Worm (Caenorhabditis elegans) whole organism, young adult: ENCODE results near the gene F54H5.14.

Experiments used
- B0336.3 ChIP-seq: fragments of 200-800 bp; sonication (Bioruptor generic); IDR thresholded peaks from 2 replicates; pipeline ENCODE4 v1.3.6; 2022; ENCODE audit warnings: missing genetic modification characterization, missing compliant biosample characterization
- D2030.7 ChIP-seq: fragments of 200-800 bp; sonication (Bioruptor generic); IDR thresholded peaks from 2 replicates; pipeline ENCODE4 v1.3.6; 2022; ENCODE audit warnings: missing genetic modification reagents, missing genetic modification characterization, missing compliant biosample characterization
- F33H1.4 ChIP-seq: fragments of 200-800 bp; sonication (Bioruptor generic); IDR thresholded peaks from 2 replicates; pipeline ENCODE4 v1.3.6; 2022; ENCODE audit warnings: missing genetic modification reagents, missing genetic modification characterization, missing compliant biosample characterization
- F49E8.2 ChIP-seq: sonication (generic microtip); optimal IDR thresholded peaks from 3 replicates; lab custom pipeline; 2017; ENCODE audit warnings: missing genetic modification characterization, mild to moderate bottlenecking, missing compliant biosample characterization, antibody characterized with exemption, moderate library complexity; ENCODE audit not compliant: insufficient read depth
- F52B5.7 ChIP-seq: sonication (generic microtip); optimal IDR thresholded peaks from 2 replicates; lab custom pipeline; 2016; ENCODE audit warnings: mild to moderate bottlenecking, missing genetic modification characterization, missing compliant biosample characterization
- F55B11.4 ChIP-seq: sonication (generic microtip); optimal IDR thresholded peaks from 2 replicates; lab custom pipeline; 2016; ENCODE audit warnings: missing compliant biosample characterization, missing genetic modification characterization, borderline replicate concordance; ENCODE audit not compliant: insufficient read depth
- F57A8.1 ChIP-seq: fragments of 200-800 bp; sonication (Bioruptor generic); optimal IDR thresholded peaks from 2 replicates; lab custom pipeline; 2018; ENCODE audit warnings: mild to moderate bottlenecking, missing genetic modification characterization, moderate library complexity, missing compliant biosample characterization
- T07F8.4 ChIP-seq: sonication (generic microtip); optimal IDR thresholded peaks from 2 replicates; lab custom pipeline; 2016; ENCODE audit warnings: mild to moderate bottlenecking, missing genetic modification characterization, moderate library complexity, missing compliant biosample characterization
- Y53F4B.3 ChIP-seq: fragments of 200-800 bp; sonication (Bioruptor generic); IDR thresholded peaks from 2 replicates; pipeline ENCODE4 v1.3.6; 2022; ENCODE audit warnings: missing genetic modification reagents, missing genetic modification characterization, missing compliant biosample characterization
- Y67H2A.10 ChIP-seq: fragments of 200-800 bp; sonication (Bioruptor generic); conservative IDR thresholded peaks from 2 replicates; pipeline ENCODE4 v1.3.6; 2022; ENCODE audit warnings: missing genetic modification reagents, missing genetic modification characterization, missing compliant biosample characterization
- Y79H2A.3 ChIP-seq: fragments of 200-800 bp; sonication (Bioruptor generic); conservative IDR thresholded peaks from 2 replicates; pipeline ENCODE4 v1.3.6; 2022; ENCODE audit warnings: missing genetic modification reagents, missing genetic modification characterization, missing compliant biosample characterization
- ama-1 ChIP-seq, 3 experiments: fragments of 150-350 bp in 1 of 3; sonication (generic microtip) in 2 of 3; optimal IDR thresholded peaks; 2 replicates each; lab custom pipeline; 2014 to 2018; ENCODE audit warnings: missing biosample characterization in 2 of 3, missing genetic modification characterization in 2 of 3, missing genetic modification reagents in 2 of 3
- aptf-2 ChIP-seq: fragments of 200-800 bp; sonication (Bioruptor generic); conservative IDR thresholded peaks from 2 replicates; pipeline ENCODE4 v1.3.6; 2022; ENCODE audit warnings: missing genetic modification reagents, missing genetic modification characterization, missing compliant biosample characterization
- bed-2 ChIP-seq: fragments of 200-800 bp; sonication (Bioruptor generic); IDR thresholded peaks from 2 replicates; pipeline ENCODE4 v1.3.6; 2022; ENCODE audit warnings: missing genetic modification reagents, missing genetic modification characterization, missing compliant biosample characterization
- ccch-3 ChIP-seq: fragments of 200-800 bp; sonication (Bioruptor generic); optimal IDR thresholded peaks from 2 replicates; lab custom pipeline; 2018; ENCODE audit warnings: mild to moderate bottlenecking, missing genetic modification characterization, missing compliant biosample characterization
- cebp-1 ChIP-seq, 2 experiments: fragments of 200-800 bp in 1 of 2; sonication (Bioruptor generic) in 1 of 2; sonication (generic microtip) in 1 of 2; IDR thresholded peaks in 1 of 2; optimal IDR thresholded peaks in 1 of 2; 2 replicates each; pipeline versions ENCODE4 v1.3.6 to Lab custom; 2017 to 2022; ENCODE audit warnings: missing compliant biosample characterization in 2 of 2, missing genetic modification characterization in 2 of 2, mild to moderate bottlenecking in 1 of 2, missing genetic modification reagents in 1 of 2, moderate library complexity in 1 of 2
- ceh-58 ChIP-seq: fragments of 200-800 bp; sonication (Bioruptor generic); IDR thresholded peaks from 2 replicates; pipeline ENCODE4 v1.3.6; 2022; ENCODE audit warnings: missing genetic modification characterization, missing compliant biosample characterization
- die-1 ChIP-seq: sonication (generic microtip); optimal IDR thresholded peaks from 2 replicates; lab custom pipeline; 2016; ENCODE audit warnings: missing genotype, mild to moderate bottlenecking, missing genetic modification characterization, missing compliant biosample characterization
- dox-1 ChIP-seq: fragments of 200-800 bp; sonication (Bioruptor generic); IDR thresholded peaks from 2 replicates; pipeline ENCODE4 v1.3.6; 2022; ENCODE audit warnings: missing genetic modification reagents, missing genetic modification characterization, missing compliant biosample characterization
- dpl-1 ChIP-seq: fragments of 150-350 bp; optimal IDR thresholded peaks from 2 replicates; lab custom pipeline; 2014; ENCODE audit warnings: missing biosample characterization, missing genetic modification reagents, missing genetic modification characterization
- egrh-3 ChIP-seq: fragments of 200-800 bp; sonication (Bioruptor generic); IDR thresholded peaks from 2 replicates; pipeline ENCODE4 v1.3.6; 2022; ENCODE audit warnings: missing genetic modification reagents, missing genetic modification characterization, missing compliant biosample characterization
- ekl-4 ChIP-seq: fragments of 200-800 bp; sonication (Bioruptor generic); IDR thresholded peaks from 2 replicates; pipeline ENCODE4 v1.3.6; 2022; ENCODE audit warnings: missing genetic modification reagents, missing genetic modification characterization, missing compliant biosample characterization
- ets-4 ChIP-seq: fragments of 200-800 bp; sonication (Bioruptor generic); optimal IDR thresholded peaks from 2 replicates; lab custom pipeline; 2018; ENCODE audit warnings: mild to moderate bottlenecking, missing genetic modification characterization, missing compliant biosample characterization
- hlh-26 ChIP-seq: fragments of 200-800 bp; sonication (Bioruptor generic); conservative IDR thresholded peaks from 2 replicates; pipeline ENCODE4 v1.3.6; 2022; ENCODE audit warnings: missing genetic modification reagents, missing genetic modification characterization, missing compliant biosample characterization
- lag-1 ChIP-seq: fragments of 200-800 bp; sonication (Bioruptor generic); IDR thresholded peaks from 2 replicates; pipeline ENCODE4 v1.3.6; 2022; ENCODE audit warnings: missing genetic modification reagents, missing genetic modification characterization, missing compliant biosample characterization
- let-526 ChIP-seq: fragments of 200-800 bp; sonication (Bioruptor generic); IDR thresholded peaks from 2 replicates; pipeline ENCODE4 v1.3.6; 2022; ENCODE audit warnings: missing genetic modification reagents, missing genetic modification characterization, missing compliant biosample characterization
- let-607 ChIP-seq, 2 experiments: fragments of 200-800 bp in 1 of 2; sonication (Bioruptor generic) in 1 of 2; sonication (generic microtip) in 1 of 2; optimal IDR thresholded peaks; 2 replicates each; lab custom pipeline; 2016 to 2018; ENCODE audit warnings: mild to moderate bottlenecking in 2 of 2, missing compliant biosample characterization in 2 of 2, missing genetic modification characterization in 2 of 2, moderate library complexity in 2 of 2, missing genotype in 1 of 2
- madf-8 ChIP-seq: fragments of 200-800 bp; sonication (Bioruptor generic); conservative IDR thresholded peaks from 2 replicates; pipeline ENCODE4 v1.3.6; 2022; ENCODE audit warnings: missing genetic modification reagents, missing genetic modification characterization, missing compliant biosample characterization
- mxl-1 ChIP-seq: sonication (generic microtip); optimal IDR thresholded peaks from 2 replicates; lab custom pipeline; 2016; ENCODE audit warnings: missing genetic modification characterization, missing compliant biosample characterization
- nfya-1 ChIP-seq: sonication (generic microtip); optimal IDR thresholded peaks from 2 replicates; lab custom pipeline; 2017; ENCODE audit warnings: antibody characterized with exemption, missing compliant biosample characterization, missing genetic modification characterization, borderline replicate concordance; ENCODE audit not compliant: insufficient read depth
- nfyb-1 ChIP-seq: fragments of 200-800 bp; sonication (Bioruptor generic); IDR thresholded peaks from 2 replicates; pipeline ENCODE4 v1.3.6; 2022; ENCODE audit warnings: missing genetic modification reagents, missing genetic modification characterization, missing compliant biosample characterization
- nhr-80 ChIP-seq: sonication (generic microtip); optimal IDR thresholded peaks from 2 replicates; lab custom pipeline; 2016; ENCODE audit warnings: missing genetic modification characterization, missing compliant biosample characterization
- nhr-90 ChIP-seq: sonication (generic microtip); optimal IDR thresholded peaks from 2 replicates; lab custom pipeline; 2016; ENCODE audit warnings: missing genotype, mild to moderate bottlenecking, missing genetic modification characterization, missing compliant biosample characterization
- pbrm-1 ChIP-seq: fragments of 200-800 bp; sonication (Bioruptor generic); IDR thresholded peaks from 2 replicates; pipeline ENCODE4 v1.3.6; 2022; ENCODE audit warnings: missing genetic modification reagents, missing genetic modification characterization, missing compliant biosample characterization
- pha-4 ChIP-seq: fragments of 150-350 bp; sonication (generic microtip); optimal IDR thresholded peaks from 2 replicates; lab custom pipeline; 2014; ENCODE audit warnings: missing biosample characterization, missing genetic modification reagents, missing genetic modification characterization
- repo-1 ChIP-seq: sonication (generic microtip); optimal IDR thresholded peaks from 2 replicates; lab custom pipeline; 2017; ENCODE audit warnings: mild to moderate bottlenecking, missing genetic modification characterization, missing compliant biosample characterization
- rpc-1 ChIP-seq, 2 experiments: fragments of 150-350 bp in 1 of 2; sonication (generic microtip) in 1 of 2; optimal IDR thresholded peaks; 2 replicates each; lab custom pipeline; 2014 to 2018; ENCODE audit warnings: missing biosample characterization in 1 of 2, missing genetic modification characterization in 1 of 2, missing genetic modification reagents in 1 of 2, missing genotype in 1 of 2
- sdz-38 ChIP-seq: sonication (generic microtip); optimal IDR thresholded peaks from 2 replicates; lab custom pipeline; 2016; ENCODE audit warnings: missing genotype, missing genetic modification characterization, missing compliant biosample characterization
- snpc-1.1 ChIP-seq: sonication (generic microtip); optimal IDR thresholded peaks from 2 replicates; lab custom pipeline; 2017; ENCODE audit warnings: missing genetic modification characterization, mild to moderate bottlenecking, missing compliant biosample characterization, antibody characterized with exemption, moderate library complexity, missing genotype, missing genetic modification reagents; ENCODE audit not compliant: insufficient read depth
- snpc-3.4 ChIP-seq: sonication (generic microtip); optimal IDR thresholded peaks from 2 replicates; lab custom pipeline; 2017; ENCODE audit warnings: missing genetic modification characterization, mild to moderate bottlenecking, missing compliant biosample characterization, antibody characterized with exemption, moderate library complexity, missing genotype, missing genetic modification reagents
- tbx-9 ChIP-seq: sonication (generic microtip); optimal IDR thresholded peaks from 2 replicates; lab custom pipeline; 2016; ENCODE audit warnings: borderline replicate concordance, missing genetic modification characterization, inconsistent platforms, missing compliant biosample characterization
- tlf-1 ChIP-seq: fragments of 200-800 bp; sonication (Bioruptor generic); optimal IDR thresholded peaks from 2 replicates; lab custom pipeline; 2018; ENCODE audit warnings: mild to moderate bottlenecking, missing genetic modification characterization, missing compliant biosample characterization
- ztf-18 ChIP-seq: sonication (generic microtip); optimal IDR thresholded peaks from 2 replicates; lab custom pipeline; 2016; ENCODE audit warnings: missing genotype, mild to moderate bottlenecking, missing genetic modification characterization, missing compliant biosample characterization
- ztf-3 ChIP-seq: fragments of 200-800 bp; sonication (Bioruptor generic); optimal IDR thresholded peaks from 2 replicates; lab custom pipeline; 2018; ENCODE audit warnings: mild to moderate bottlenecking, missing genetic modification characterization, missing compliant biosample characterization
- ztf-6 ChIP-seq: fragments of 200-800 bp; sonication (Bioruptor generic); IDR thresholded peaks from 2 replicates; pipeline ENCODE4 v1.3.6; 2022; ENCODE audit warnings: missing genetic modification reagents, missing genetic modification characterization, missing compliant biosample characterization

The F54H5.14 gene

ce11 chrII:6587264-6587870, 37.8 kb downstream of the F54H5.14 start, which contains the start of gene C56C10.7 (continued):
- TF ChIP-seq Y79H2A.3 (no peak), F52B5.7 (tag; lab: Kevin White, UChicago) (peak; percentile 36), egrh-3 (GFP tag; lab: Robert Waterston, UW) (no peak), repo-1 (peak; percentile 84), D2030.7 (GFP tag; lab: Robert Waterston, UW) (peak; percentile 36; the same call in 1 of the 2 replicates), mxl-1 (tag; lab: Kevin White, UChicago) (peak; percentile 10), snpc-1.1 (tag; lab: Kevin White, UChicago) (peak; percentile 32), ama-1 (optimal IDR thresholded peaks at IDR 0.05; lab: Kevin White, UChicago) (no peak), ama-1 (GFP tag; optimal IDR thresholded peaks at IDR 0.05; lab: Kevin White, UChicago) (peak in 1 of 2 experiments; percentile 62), nhr-90 (tag; lab: Kevin White, UChicago) (no peak), F49E8.2 (tag; lab: Kevin White, UChicago) (peak; percentile 56), ztf-6 (no peak), lag-1 (no peak), die-1 (tag; lab: Kevin White, UChicago) (peak; percentile 38), let-607 (tag; optimal IDR thresholded peaks at IDR 0.05; lab: Kevin White, UChicago) (peak in 1 of 2 experiments; percentile 35), dox-1 (GFP tag; lab: Robert Waterston, UW) (no peak; the same call in 1 of the 2 replicates), hlh-26 (GFP tag; lab: Robert Waterston, UW) (no peak), tlf-1 (GFP tag; lab: Kevin White, UChicago) (peak; percentile 87), nfyb-1 (peak; percentile 69; the same call in 1 of the 2 replicates), let-526 (GFP tag; lab: Robert Waterston, UW) (no peak), rpc-1 (optimal IDR thresholded peaks at IDR 0.05; lab: Kevin White, UChicago) (no peak), rpc-1 (tag; optimal IDR thresholded peaks at IDR 0.05; lab: Kevin White, UChicago) (no peak), ceh-58 (GFP tag; lab: Robert Waterston, UW) (peak; percentile 76; the same call in 1 of the 2 replicates), tbx-9 (tag; lab: Kevin White, UChicago) (no peak), snpc-3.4 (peak; percentile 76), sdz-38 (tag; lab: Kevin White, UChicago) (no peak), ztf-3 (no peak), pbrm-1 (peak; percentile 72; the same call in 1 of the 2 replicates), madf-8 (GFP tag; lab: Robert Waterston, UW) (peak; percentile 39; the same call in 1 of the 2 replicates), ztf-18 (tag; lab: Kevin White, UChicago) (peak; percentile 24), aptf-2 (no peak), pha-4 (tag; lab: Kevin White, UChicago) (no peak), F57A8.1 (GFP tag; lab: Kevin White, UChicago) (no peak), bed-2 (GFP tag; lab: Robert Waterston, UW) (no peak), Y53F4B.3 (GFP tag; lab: Robert Waterston, UW) (no peak), nhr-80 (tag; lab: Kevin White, UChicago) (no peak), F55B11.4 (tag; lab: Kevin White, UChicago) (no peak), nfya-1 (no peak), cebp-1 (GFP tag; IDR thresholded peaks at IDR 0.05; lab: Robert Waterston, UW) (no peak), cebp-1 (tag; optimal IDR thresholded peaks at IDR 0.05; lab: Kevin White, UChicago) (peak; percentile 54), ets-4 (no peak), dpl-1 (GFP tag; lab: Kevin White, UChicago) (no peak), Y67H2A.10 (GFP tag; lab: Robert Waterston, UW) (no peak), ekl-4 (GFP tag; lab: Robert Waterston, UW) (peak; percentile 93), T07F8.4 (tag; lab: Kevin White, UChicago) (no peak), F33H1.4 (peak; percentile 30; the same call in 1 of the 2 replicates), ccch-3 (GFP tag; lab: Kevin White, UChicago) (no peak), B0336.3 (peak; percentile 94)
